Fruit fly (Drosophila melanogaster): ENCODE measurements around the gene TrxT.

Gene TrxT

dm6 chrX:5285835-5286234 lies 25.9 kb downstream of the TrxT start (continued):
- TF ChIP-seq Ada2b (GFP tag; IDR thresholded peaks at IDR 0.05), result peak; percentile 70
- peak; percentile 26 for TF ChIP-seq nerfin-1 (tag; optimal IDR thresholded peaks at IDR 0.05)
- peak; percentile 29 for TF ChIP-seq sug (tag; optimal IDR thresholded peaks at IDR 0.05)
- peak; percentile 23 for TF ChIP-seq nmo (GFP tag; optimal IDR thresholded peaks at IDR 0.05)
- no peak for TF ChIP-seq fu2 (GFP tag; optimal IDR thresholded peaks at IDR 0.05)
- no peak for TF ChIP-seq NC2β (GFP tag; optimal IDR thresholded peaks at IDR 0.05)
- peak; percentile 72 for TF ChIP-seq CG11504 (tag; optimal IDR thresholded peaks at IDR 0.05)
- TF ChIP-seq da (GFP tag; optimal IDR thresholded peaks at IDR 0.05), result no peak
- peak; percentile 39 for TF ChIP-seq Fer2 (tag; optimal IDR thresholded peaks at IDR 0.05)
- TF ChIP-seq Camta (GFP tag; optimal IDR thresholded peaks at IDR 0.05), result no peak
- no peak for TF ChIP-seq Dip2 (GFP tag; IDR thresholded peaks at IDR 0.05)
- TF ChIP-seq CG33213 (GFP tag; optimal IDR thresholded peaks at IDR 0.05), result peak; percentile 45
- no peak for TF ChIP-seq sens-2 (GFP tag; IDR thresholded peaks at IDR 0.05)
- peak; percentile 26; the same call in 2 of the 3 replicates for TF ChIP-seq Aef1 (GFP tag; IDR thresholded peaks at IDR 0.05)
- TF ChIP-seq CG12299 (tag; optimal IDR thresholded peaks at IDR 0.05), result no peak
- TF ChIP-seq CG11085 (GFP tag; IDR thresholded peaks at IDR 0.05), result 0 out of 2 replicates have a peak, but pooled peaks have one; percentile 19
- TF ChIP-seq CG4404 (GFP tag; IDR thresholded peaks at IDR 0.05), result peak; percentile 35; the same call in 1 of the 2 replicates
- TF ChIP-seq CG10366 (GFP tag; IDR thresholded peaks at IDR 0.05), result peak; percentile 17; the same call in 1 of the 2 replicates
- no peak for TF ChIP-seq Mes4 (GFP tag; optimal IDR thresholded peaks at IDR 0.05)
- TF ChIP-seq slou (GFP tag; optimal IDR thresholded peaks at IDR 0.05), result no peak
- TF ChIP-seq dmrt99B (tag; optimal IDR thresholded peaks at IDR 0.05), result peak; percentile 64
- peak; percentile 33 for TF ChIP-seq CG3281 (GFP tag; optimal IDR thresholded peaks at IDR 0.05)
- no peak for TF ChIP-seq CG7745 (tag; optimal IDR thresholded peaks at IDR 0.05)
- no peak for TF ChIP-seq tup (GFP tag; optimal IDR thresholded peaks at IDR 0.05)
- peak; percentile 15 for TF ChIP-seq az2 (GFP tag; optimal IDR thresholded peaks at IDR 0.05)
- TF ChIP-seq dysf (GFP tag; IDR thresholded peaks at IDR 0.05), result peak; percentile 65; the same call in 2 of the 3 replicates
- no peak for TF ChIP-seq crol (GFP tag; IDR thresholded peaks at IDR 0.05)
- peak; percentile 27 for TF ChIP-seq CG13775 (GFP tag; optimal IDR thresholded peaks at IDR 0.05)
- peak; percentile 59 for TF ChIP-seq caup (GFP tag; optimal IDR thresholded peaks at IDR 0.05; ENCODE audit: severe bottlenecking)
- peak; percentile 29 for TF ChIP-seq CG15011 (GFP tag; optimal IDR thresholded peaks at IDR 0.05)
- peak; percentile 44; the same call in 1 of the 2 replicates for TF ChIP-seq CG6272 (GFP tag; IDR thresholded peaks at IDR 0.05)
- no peak for TF ChIP-seq CTCF (GFP tag; optimal IDR thresholded peaks at IDR 0.05)
- TF ChIP-seq CG9932 (GFP tag; IDR thresholded peaks at IDR 0.05), result peak; percentile 35
- TF ChIP-seq CG32772 (GFP tag; IDR thresholded peaks at IDR 0.05), result 0 out of 2 replicates have a peak, but pooled peaks have one; percentile 20
- TF ChIP-seq Atf6 (GFP tag; IDR thresholded peaks at IDR 0.05), result peak; percentile 60; the same call in 1 of the 2 replicates
- peak; percentile 77 for TF ChIP-seq CG18599 (GFP tag; optimal IDR thresholded peaks at IDR 0.05)
- TF ChIP-seq CG12155 (GFP tag; optimal IDR thresholded peaks at IDR 0.05), result peak; percentile 34
- TF ChIP-seq CG12104 (GFP tag; optimal IDR thresholded peaks at IDR 0.05), result peak; percentile 21
- TF ChIP-seq D19B (GFP tag; optimal IDR thresholded peaks at IDR 0.05), result peak; percentile 82
- TF ChIP-seq CG2712 (tag; optimal IDR thresholded peaks at IDR 0.05), result peak; percentile 49
- 0 out of 2 replicates have a peak, but pooled peaks have one; percentile 9 for TF ChIP-seq wdn (GFP tag; IDR thresholded peaks at IDR 0.05)
- TF ChIP-seq NK7.1 (GFP tag; optimal IDR thresholded peaks at IDR 0.05), result no peak
- peak; percentile 32; the same call in 1 of the 2 replicates for TF ChIP-seq lmd (GFP tag; IDR thresholded peaks at IDR 0.05)
- TF ChIP-seq pita (GFP tag; optimal IDR thresholded peaks at IDR 0.05), result no peak
- peak; percentile 9 for TF ChIP-seq her (GFP tag; optimal IDR thresholded peaks at IDR 0.05)
- no peak for TF ChIP-seq twi (tag; optimal IDR thresholded peaks at IDR 0.05)
- TF ChIP-seq tap (tag; optimal IDR thresholded peaks at IDR 0.05), result peak; percentile 55
- peak; percentile 13 for TF ChIP-seq zfh2 (GFP tag; optimal IDR thresholded peaks at IDR 0.05)
- TF ChIP-seq CG12391 (tag; optimal IDR thresholded peaks at IDR 0.05), result peak; percentile 29
- TF ChIP-seq Hr51 (GFP tag; optimal IDR thresholded peaks at IDR 0.05), result peak in 1 of 2 experiments; percentile 49
- no peak for TF ChIP-seq CG18011 (GFP tag; optimal IDR thresholded peaks at IDR 0.05)

Data from whole organism, embryonic.